Worm (Caenorhabditis elegans) whole organism, young adult: ENCODE measurements around the gene R166.3.
A peak's percentile ranks its signal among the peaks of the same experiment; 100 is the strongest.

Experiments used
- B0019.2 ChIP-seq: fragments of 200-800 bp; sonication (Bioruptor generic); conservative IDR thresholded peaks from 2 replicates; pipeline ENCODE4 v1.3.6; 2022; ENCODE audit warnings: missing genetic modification reagents, missing genetic modification characterization, missing compliant biosample characterization
- B0336.3 ChIP-seq: fragments of 200-800 bp; sonication (Bioruptor generic); IDR thresholded peaks from 2 replicates; pipeline ENCODE4 v1.3.6; 2022; ENCODE audit warnings: missing genetic modification characterization, missing compliant biosample characterization
- F22D6.2 ChIP-seq: sonication (generic microtip); optimal IDR thresholded peaks from 2 replicates; lab custom pipeline; 2016; ENCODE audit warnings: mild to moderate bottlenecking, missing genetic modification characterization, missing compliant biosample characterization
- F33H1.4 ChIP-seq: fragments of 200-800 bp; sonication (Bioruptor generic); IDR thresholded peaks from 2 replicates; pipeline ENCODE4 v1.3.6; 2022; ENCODE audit warnings: missing genetic modification reagents, missing genetic modification characterization, missing compliant biosample characterization
- F37B4.10 ChIP-seq: fragments of 200-800 bp; sonication (Bioruptor generic); IDR thresholded peaks from 2 replicates; pipeline ENCODE4 v1.3.6; 2022; ENCODE audit warnings: missing genetic modification characterization, missing compliant biosample characterization
- F39B2.1 ChIP-seq: fragments of 200-800 bp; sonication (Bioruptor generic); IDR thresholded peaks from 2 replicates; pipeline ENCODE4 v1.3.6; 2022; ENCODE audit warnings: missing genetic modification reagents, missing genetic modification characterization, missing compliant biosample characterization
- F55B11.4 ChIP-seq: sonication (generic microtip); optimal IDR thresholded peaks from 2 replicates; lab custom pipeline; 2016; ENCODE audit warnings: missing compliant biosample characterization, missing genetic modification characterization, borderline replicate concordance; ENCODE audit not compliant: insufficient read depth
- K11D2.4 ChIP-seq: fragments of 200-800 bp; sonication (Bioruptor generic); IDR thresholded peaks from 2 replicates; pipeline ENCODE4 v1.3.6; 2022; ENCODE audit warnings: missing genetic modification reagents, missing genetic modification characterization, missing compliant biosample characterization
- Y67H2A.10 ChIP-seq: fragments of 200-800 bp; sonication (Bioruptor generic); conservative IDR thresholded peaks from 2 replicates; pipeline ENCODE4 v1.3.6; 2022; ENCODE audit warnings: missing genetic modification reagents, missing genetic modification characterization, missing compliant biosample characterization
- akir-1 ChIP-seq: fragments of 200-800 bp; sonication (Bioruptor generic); optimal IDR thresholded peaks from 2 replicates; lab custom pipeline; 2018; ENCODE audit warnings: mild to moderate bottlenecking, missing genetic modification characterization, moderate library complexity, missing compliant biosample characterization
- aptf-3 ChIP-seq: fragments of 200-800 bp; sonication (Bioruptor generic); IDR thresholded peaks from 2 replicates; pipeline ENCODE4 v1.3.6; 2022; ENCODE audit warnings: missing genetic modification characterization, missing compliant biosample characterization
- athp-1 ChIP-seq: sonication (generic microtip); optimal IDR thresholded peaks from 2 replicates; lab custom pipeline; 2017; ENCODE audit warnings: mild to moderate bottlenecking, missing genetic modification characterization, missing compliant biosample characterization
- attf-6 ChIP-seq: fragments of 200-800 bp; sonication (Bioruptor generic); IDR thresholded peaks from 2 replicates; pipeline ENCODE4 v1.3.6; 2022; ENCODE audit warnings: missing genetic modification reagents, missing genetic modification characterization, missing compliant biosample characterization
- ceh-40 ChIP-seq: fragments of 200-800 bp; sonication (Bioruptor generic); IDR thresholded peaks from 2 replicates; pipeline ENCODE4 v1.3.6; 2022; ENCODE audit warnings: missing genetic modification characterization, missing compliant biosample characterization
- ceh-91 ChIP-seq: fragments of 200-800 bp; sonication (Bioruptor generic); IDR thresholded peaks from 2 replicates; pipeline ENCODE4 v1.3.6; 2022; ENCODE audit warnings: missing genetic modification reagents, missing genetic modification characterization, missing compliant biosample characterization
- dpl-1 ChIP-seq: fragments of 150-350 bp; optimal IDR thresholded peaks from 2 replicates; lab custom pipeline; 2014; ENCODE audit warnings: missing biosample characterization, missing genetic modification reagents, missing genetic modification characterization
- egl-18 ChIP-seq: fragments of 200-800 bp; sonication (Bioruptor generic); IDR thresholded peaks from 2 replicates; pipeline ENCODE4 v1.3.6; 2022; ENCODE audit warnings: missing genetic modification reagents, missing genetic modification characterization, missing compliant biosample characterization
- hlh-12 ChIP-seq: sonication (generic microtip); optimal IDR thresholded peaks from 2 replicates; lab custom pipeline; 2016; ENCODE audit warnings: missing genetic modification characterization, missing compliant biosample characterization
- hmg-1.2 ChIP-seq: fragments of 200-800 bp; sonication (Bioruptor generic); IDR thresholded peaks from 2 replicates; pipeline ENCODE4 v1.3.6; 2022; ENCODE audit warnings: missing genetic modification reagents, missing genetic modification characterization, missing compliant biosample characterization
- hrde-1 ChIP-seq: sonication (generic microtip); optimal IDR thresholded peaks from 2 replicates; lab custom pipeline; 2016; ENCODE audit warnings: missing genetic modification characterization, mild to moderate bottlenecking, missing compliant biosample characterization, moderate library complexity, missing genotype, missing genetic modification reagents, borderline replicate concordance
- lag-1 ChIP-seq: fragments of 200-800 bp; sonication (Bioruptor generic); IDR thresholded peaks from 2 replicates; pipeline ENCODE4 v1.3.6; 2022; ENCODE audit warnings: missing genetic modification reagents, missing genetic modification characterization, missing compliant biosample characterization
- let-607 ChIP-seq, 2 experiments: fragments of 200-800 bp in 1 of 2; sonication (Bioruptor generic) in 1 of 2; sonication (generic microtip) in 1 of 2; optimal IDR thresholded peaks; 2 replicates each; lab custom pipeline; 2016 to 2018; ENCODE audit warnings: mild to moderate bottlenecking in 2 of 2, missing compliant biosample characterization in 2 of 2, missing genetic modification characterization in 2 of 2, moderate library complexity in 2 of 2, missing genotype in 1 of 2
- lsy-27 ChIP-seq: sonication (generic microtip); optimal IDR thresholded peaks from 2 replicates; lab custom pipeline; 2017; ENCODE audit warnings: missing genetic modification characterization, mild to moderate bottlenecking, missing compliant biosample characterization, antibody characterized with exemption, missing genotype, borderline replicate concordance; ENCODE audit not compliant: insufficient read depth
- madf-6 ChIP-seq: fragments of 200-800 bp; sonication (Bioruptor generic); IDR thresholded peaks from 2 replicates; pipeline ENCODE4 v1.3.6; 2022; ENCODE audit warnings: missing genetic modification reagents, missing genetic modification characterization, missing compliant biosample characterization
- mcd-1 ChIP-seq: fragments of 200-800 bp; sonication (Bioruptor generic); IDR thresholded peaks from 2 replicates; pipeline ENCODE4 v1.3.6; 2022; ENCODE audit warnings: missing genetic modification reagents, missing genetic modification characterization, missing compliant biosample characterization
- mel-28 ChIP-seq: sonication (generic microtip); optimal IDR thresholded peaks from 2 replicates; lab custom pipeline; 2016; ENCODE audit warnings: borderline replicate concordance, mild to moderate bottlenecking, missing genetic modification characterization, missing compliant biosample characterization
- mes-4 ChIP-seq: sonication (generic microtip); optimal IDR thresholded peaks from 2 replicates; lab custom pipeline; 2016; ENCODE audit warnings: missing genotype, missing genetic modification characterization, missing compliant biosample characterization
- nfya-1 ChIP-seq: sonication (generic microtip); optimal IDR thresholded peaks from 2 replicates; lab custom pipeline; 2017; ENCODE audit warnings: antibody characterized with exemption, missing compliant biosample characterization, missing genetic modification characterization, borderline replicate concordance; ENCODE audit not compliant: insufficient read depth
- nfya-2 ChIP-seq: fragments of 200-800 bp; sonication (Bioruptor generic); IDR thresholded peaks from 2 replicates; pipeline ENCODE4 v1.3.6; 2022; ENCODE audit warnings: missing genetic modification reagents, missing genetic modification characterization, missing compliant biosample characterization
- nhr-120 ChIP-seq: fragments of 200-800 bp; sonication (Bioruptor generic); IDR thresholded peaks from 2 replicates; pipeline ENCODE4 v1.3.6; 2022; ENCODE audit warnings: missing genetic modification characterization, missing compliant biosample characterization
- nhr-179 ChIP-seq: sonication (generic microtip); optimal IDR thresholded peaks from 2 replicates; lab custom pipeline; 2016; ENCODE audit warnings: mild to moderate bottlenecking, missing genetic modification characterization, missing compliant biosample characterization
- rcor-1 ChIP-seq: fragments of 200-800 bp; sonication (Bioruptor generic); IDR thresholded peaks from 2 replicates; pipeline ENCODE4 v1.3.6; 2022; ENCODE audit warnings: missing genetic modification reagents, missing genetic modification characterization, missing compliant biosample characterization
- repo-1 ChIP-seq: sonication (generic microtip); optimal IDR thresholded peaks from 2 replicates; lab custom pipeline; 2017; ENCODE audit warnings: mild to moderate bottlenecking, missing genetic modification characterization, missing compliant biosample characterization
- snpc-1.3 ChIP-seq: sonication (generic microtip); optimal IDR thresholded peaks from 2 replicates; lab custom pipeline; 2017; ENCODE audit warnings: missing genetic modification characterization, mild to moderate bottlenecking, missing compliant biosample characterization, antibody characterized with exemption, moderate library complexity, missing genotype, missing genetic modification reagents; ENCODE audit not compliant: insufficient read depth
- snpc-3.4 ChIP-seq: sonication (generic microtip); optimal IDR thresholded peaks from 2 replicates; lab custom pipeline; 2017; ENCODE audit warnings: missing genetic modification characterization, mild to moderate bottlenecking, missing compliant biosample characterization, antibody characterized with exemption, moderate library complexity, missing genotype, missing genetic modification reagents
- somi-1 ChIP-seq: fragments of 200-800 bp; sonication (Bioruptor generic); optimal IDR thresholded peaks from 2 replicates; lab custom pipeline; 2018; ENCODE audit warnings: mild to moderate bottlenecking, missing genetic modification characterization, missing compliant biosample characterization
- tbp1 ChIP-seq: fragments of 200-800 bp; sonication (Bioruptor generic); optimal IDR thresholded peaks from 2 replicates; lab custom pipeline; 2018; ENCODE audit warnings: mild to moderate bottlenecking, missing genetic modification characterization, missing compliant biosample characterization
- tlf-1 ChIP-seq: fragments of 200-800 bp; sonication (Bioruptor generic); optimal IDR thresholded peaks from 2 replicates; lab custom pipeline; 2018; ENCODE audit warnings: mild to moderate bottlenecking, missing genetic modification characterization, missing compliant biosample characterization
- zim-3 ChIP-seq: sonication (generic microtip); optimal IDR thresholded peaks from 2 replicates; lab custom pipeline; 2017; ENCODE audit warnings: mild to moderate bottlenecking, missing genetic modification characterization, moderate library complexity, missing compliant biosample characterization
- ztf-18 ChIP-seq: sonication (generic microtip); optimal IDR thresholded peaks from 2 replicates; lab custom pipeline; 2016; ENCODE audit warnings: missing genotype, mild to moderate bottlenecking, missing genetic modification characterization, missing compliant biosample characterization
- ztf-22 ChIP-seq: fragments of 200-800 bp; sonication (Bioruptor generic); optimal IDR thresholded peaks from 2 replicates; lab custom pipeline; 2018; ENCODE audit warnings: mild to moderate bottlenecking, missing genetic modification characterization, moderate library complexity, missing compliant biosample characterization
- ztf-25 ChIP-seq: fragments of 200-800 bp; sonication (Bioruptor generic); IDR thresholded peaks from 2 replicates; pipeline ENCODE4 v1.3.6; 2022; ENCODE audit warnings: missing genetic modification reagents, missing genetic modification characterization, missing compliant biosample characterization
- ztf-28 ChIP-seq: fragments of 200-800 bp; sonication (Bioruptor generic); IDR thresholded peaks from 2 replicates; pipeline ENCODE4 v1.3.6; 2022; ENCODE audit warnings: missing genetic modification reagents, missing genetic modification characterization, missing compliant biosample characterization

The R166.3 gene

ce11 chrII:10543457-10544137 is 4.5 kb upstream of the R166.3 start (continued):
- TF ChIP-seq F33H1.4 (GFP tag; lab: Robert Waterston, UW) (no peak), B0336.3 (GFP tag; lab: Robert Waterston, UW) (no peak; the same call in 1 of the 2 replicates), athp-1 (tag; lab: Kevin White, UChicago) (no peak), nfya-1 (tag; lab: Kevin White, UChicago) (no peak), ceh-91 (no peak), lsy-27 (no peak), tbp1 (GFP tag; lab: Kevin White, UChicago) (peak; percentile 33), zim-3 (tag; lab: Kevin White, UChicago) (peak; percentile 66), mel-28 (tag; lab: Kevin White, UChicago) (no peak), hrde-1 (tag; lab: Kevin White, UChicago) (no peak), ceh-40 (GFP tag; lab: Robert Waterston, UW) (no peak), F55B11.4 (tag; lab: Kevin White, UChicago) (no peak), nhr-179 (tag; lab: Kevin White, UChicago) (no peak), akir-1 (GFP tag; lab: Kevin White, UChicago) (no peak), attf-6 (no peak), lag-1 (GFP tag; lab: Robert Waterston, UW) (no peak)
- TF ChIP-seq, all 124 proteins: peak for 39

DNA sequence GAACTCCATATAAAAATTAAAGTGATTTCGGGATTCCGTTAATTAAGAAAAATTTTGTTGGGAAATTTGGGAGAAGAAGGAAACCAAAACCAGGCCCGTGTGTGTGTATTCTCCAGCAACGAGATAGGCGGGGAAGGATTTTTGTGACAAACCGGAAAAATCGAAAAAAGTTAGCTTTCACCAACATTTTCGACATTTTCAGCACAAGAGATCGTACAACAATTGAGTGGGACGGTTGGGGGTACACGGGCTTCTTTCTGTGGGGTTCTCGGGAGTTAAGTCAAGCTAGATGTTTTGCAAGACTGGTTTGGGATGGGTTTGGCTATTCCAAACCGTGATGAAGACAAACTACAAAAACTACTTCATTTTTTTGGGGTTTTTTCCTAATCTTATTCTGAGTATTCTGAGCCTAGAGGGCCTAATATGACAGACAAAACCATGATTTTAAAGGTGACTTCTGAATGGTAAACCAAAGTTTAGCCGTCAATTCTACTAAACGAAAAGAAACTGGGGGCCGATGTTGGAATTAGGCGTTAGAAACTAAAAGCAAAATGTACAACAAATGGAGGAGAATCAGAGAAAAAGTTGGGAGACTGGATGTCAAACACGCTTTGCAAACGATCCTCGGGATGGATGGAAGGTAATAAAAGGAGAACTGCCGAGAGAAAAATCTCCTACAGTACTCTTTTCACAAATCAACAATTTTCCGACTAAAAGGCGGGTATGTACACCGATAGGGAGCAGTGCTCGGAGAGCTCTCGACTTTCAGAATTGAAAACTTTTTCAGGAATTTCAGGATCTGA is 3.7 kb upstream of the R166.3 start:
- TF ChIP-seq dpl-1 (GFP tag; lab: Kevin White, UChicago), result no peak
- TF ChIP-seq Y67H2A.10 (GFP tag; lab: Robert Waterston, UW), result peak; percentile 6
- no peak for TF ChIP-seq repo-1
- peak; percentile 58; the same call in 1 of the 2 replicates for TF ChIP-seq ztf-28 (GFP tag; lab: Robert Waterston, UW)
- TF ChIP-seq snpc-3.4, result no peak
- no peak for TF ChIP-seq ztf-18
- TF ChIP-seq K11D2.4 (GFP tag; lab: Robert Waterston, UW), result peak; percentile 8; the same call in 1 of the 2 replicates
- TF ChIP-seq F22D6.2 (tag; lab: Kevin White, UChicago), result no peak
- TF ChIP-seq aptf-3 (GFP tag; lab: Robert Waterston, UW), result no peak
- TF ChIP-seq tbp1 (GFP tag; lab: Kevin White, UChicago), result no peak
- TF ChIP-seq rcor-1 (GFP tag; lab: Robert Waterston, UW), result peak; percentile 8; the same call in 1 of the 2 replicates
- TF ChIP-seq ceh-91, result no peak
- no peak for TF ChIP-seq snpc-1.3 (tag; lab: Kevin White, UChicago)
- TF ChIP-seq let-607 (tag; optimal IDR thresholded peaks at IDR 0.05; lab: Kevin White, UChicago), result peak in 1 of 2 experiments; percentile 23
- no peak for TF ChIP-seq nhr-120
- TF ChIP-seq hmg-1.2 (GFP tag; lab: Robert Waterston, UW), result peak; percentile 28; the same call in 1 of the 2 replicates
- TF ChIP-seq ztf-25 (GFP tag; lab: Robert Waterston, UW), result no peak
- no peak for TF ChIP-seq egl-18 (GFP tag; lab: Robert Waterston, UW)
- TF ChIP-seq mcd-1, result peak; percentile 38; the same call in 1 of the 2 replicates
- no peak for TF ChIP-seq B0019.2 (GFP tag; lab: Robert Waterston, UW)
- no peak for TF ChIP-seq mes-4 (tag; lab: Kevin White, UChicago)
- peak; percentile 48; the same call in 1 of the 2 replicates for TF ChIP-seq madf-6 (GFP tag; lab: Robert Waterston, UW)
- no peak for TF ChIP-seq ztf-22 (GFP tag; lab: Kevin White, UChicago)
- TF ChIP-seq tlf-1 (GFP tag; lab: Kevin White, UChicago), result peak; percentile 31
- TF ChIP-seq hlh-12 (tag; lab: Kevin White, UChicago), result no peak
- peak; percentile 32 for TF ChIP-seq somi-1
- no peak for TF ChIP-seq F37B4.10 (GFP tag; lab: Robert Waterston, UW)
- TF ChIP-seq mel-28 (tag; lab: Kevin White, UChicago), result peak; percentile 63
- TF ChIP-seq nfya-2 (GFP tag; lab: Robert Waterston, UW), result no peak
- no peak for TF ChIP-seq F39B2.1 (GFP tag; lab: Robert Waterston, UW)
